Fruit fly (Drosophila melanogaster) whole organism, wandering third instar larva: ENCODE measurements around the gene Mitf.

Source experiments
- Abd-B ChIP-seq: fragments of >200 bp; optimal IDR thresholded peaks from 2 replicates; lab custom pipeline; 2017; ENCODE audit warnings: missing biosample characterization, missing genetic modification characterization
- CG9705 ChIP-seq: fragments of 200-800 bp; sonication (Bioruptor generic); optimal IDR thresholded peaks from 2 replicates; lab custom pipeline; 2018; ENCODE audit warnings: missing biosample characterization, mild to moderate bottlenecking, missing genetic modification characterization
- Dfd ChIP-seq: fragments of >200 bp; optimal IDR thresholded peaks from 2 replicates; lab custom pipeline; 2017; ENCODE audit warnings: missing biosample characterization, missing genetic modification characterization
- Dif ChIP-seq: fragments of 200-275, 200-300 bp; sonication (Bioruptor generic); optimal IDR thresholded peaks from 2 replicates; lab custom pipeline; 2018; ENCODE audit warnings: missing biosample characterization, missing genetic modification characterization; ENCODE audit not compliant: partially characterized antibody
- GATAd ChIP-seq: sonication (Bioruptor generic); optimal IDR thresholded peaks from 2 replicates; lab custom pipeline; 2016; ENCODE audit warnings: missing biosample characterization, missing genetic modification characterization
- Hnf4 ChIP-seq: fragments of 200-800 bp; sonication (Bioruptor generic); optimal IDR thresholded peaks from 2 replicates; lab custom pipeline; 2016; ENCODE audit warnings: missing biosample characterization, mild to moderate bottlenecking, missing genetic modification characterization
- Hr78 ChIP-seq: fragments of >200 bp; optimal IDR thresholded peaks from 2 replicates; lab custom pipeline; 2017; ENCODE audit warnings: missing biosample characterization, missing genetic modification characterization
- Hr83 ChIP-seq: fragments of 200-300 bp; sonication (Bioruptor generic); optimal IDR thresholded peaks from 2 replicates; lab custom pipeline; 2016; ENCODE audit warnings: missing biosample characterization, mild to moderate bottlenecking, missing genetic modification characterization, moderate library complexity; ENCODE audit not compliant: poor library complexity, severe bottlenecking
- Jra ChIP-seq: sonication (Bioruptor generic); optimal IDR thresholded peaks from 2 replicates; lab custom pipeline; 2016; ENCODE audit warnings: missing biosample characterization, missing genetic modification characterization
- Mio ChIP-seq: sonication (Bioruptor generic); optimal IDR thresholded peaks from 2 replicates; lab custom pipeline; 2016; ENCODE audit warnings: missing biosample characterization, missing genetic modification characterization
- Myc ChIP-seq: fragments of >200 bp; optimal IDR thresholded peaks from 2 replicates; lab custom pipeline; 2017
- N ChIP-seq: fragments of >200 bp; optimal IDR thresholded peaks from 2 replicates; lab custom pipeline; 2018; ENCODE audit warnings: missing biosample characterization, missing external identifiers, missing genetic modification characterization
- Rel ChIP-seq, 2 experiments: fragments of 200-800 bp; sonication (Bioruptor generic) in 1 of 2; optimal IDR thresholded peaks; 2 replicates in 1 of 2; 3 replicates in 1 of 2; lab custom pipeline; 2016 to 2019; ENCODE audit warnings: mild to moderate bottlenecking in 2 of 2, missing biosample characterization in 2 of 2, missing genetic modification characterization in 2 of 2, moderate library complexity in 1 of 2
- br ChIP-seq: fragments of 200-800 bp; sonication (Bioruptor generic); optimal IDR thresholded peaks from 2 replicates; lab custom pipeline; 2016; ENCODE audit warnings: missing biosample characterization, missing genetic modification characterization
- dmrt93B ChIP-seq: fragments of 200-800 bp; sonication (Bioruptor generic); optimal IDR thresholded peaks from 2 replicates; lab custom pipeline; 2018; ENCODE audit warnings: missing biosample characterization, mild to moderate bottlenecking, missing genetic modification characterization
- fru ChIP-seq: fragments of 200-800 bp; sonication (Bioruptor generic); optimal IDR thresholded peaks from 3 replicates; lab custom pipeline; 2016; ENCODE audit warnings: missing biosample characterization, mild to moderate bottlenecking, missing genetic modification characterization
- h ChIP-seq: fragments of 200-800 bp; sonication (Bioruptor generic); optimal IDR thresholded peaks from 3 replicates; lab custom pipeline; 2016; ENCODE audit warnings: missing biosample characterization, mild to moderate bottlenecking, missing genetic modification characterization
- jim ChIP-seq: fragments of 175-275, 200-325 bp; sonication (Bioruptor generic); optimal IDR thresholded peaks from 2 replicates; lab custom pipeline; 2016; ENCODE audit warnings: missing biosample characterization, mild to moderate bottlenecking, missing genetic modification characterization
- pan ChIP-seq: fragments of >200 bp; optimal IDR thresholded peaks from 2 replicates; lab custom pipeline; 2017
- psq ChIP-seq: fragments of 200-800 bp; sonication (Bioruptor generic); optimal IDR thresholded peaks from 3 replicates; lab custom pipeline; 2017; ENCODE audit warnings: missing biosample characterization, mild to moderate bottlenecking, missing genetic modification characterization, moderate library complexity
- rgr ChIP-seq: fragments of 200-800 bp; sonication (Bioruptor generic); optimal IDR thresholded peaks from 3 replicates; lab custom pipeline; 2016; ENCODE audit warnings: missing biosample characterization, mild to moderate bottlenecking, missing genetic modification characterization
- sage ChIP-seq: fragments of 200-800 bp; sonication (Bioruptor generic); optimal IDR thresholded peaks from 2 replicates; lab custom pipeline; 2016; ENCODE audit warnings: missing biosample characterization, mild to moderate bottlenecking, missing genetic modification characterization
- tai ChIP-seq: sonication (Bioruptor generic); optimal IDR thresholded peaks from 2 replicates; lab custom pipeline; 2016; ENCODE audit warnings: missing biosample characterization, missing genetic modification characterization
- usp ChIP-seq: fragments of >200 bp; optimal IDR thresholded peaks from 2 replicates; lab custom pipeline; 2017; ENCODE audit warnings: missing biosample characterization, missing genetic modification characterization
- woc ChIP-seq: sonication (Bioruptor generic); optimal IDR thresholded peaks from 2 replicates; lab custom pipeline; 2016; ENCODE audit warnings: missing biosample characterization, mild to moderate bottlenecking, missing genetic modification characterization

The Mitf gene

dm6 chr4:1238252-1238651 lies 39.6 kb downstream of the Mitf start:
- TF ChIP-seq h (GFP tag; lab: Kevin White, UChicago) (no peak), psq (GFP tag; lab: Kevin White, UChicago) (no peak), Abd-B (GFP tag; lab: Kevin White, UChicago) (no peak), br (GFP tag; lab: Kevin White, UChicago) (no peak), Hr83 (no peak), tai (GFP tag; lab: Kevin White, UChicago) (no peak), jim (no peak), pan (lab: Kevin White, UChicago) (no peak), Dif (GFP tag; lab: Kevin White, UChicago) (no peak), sage (GFP tag; lab: Kevin White, UChicago) (no peak)

- TF ChIP-seq Hnf4 (GFP tag; lab: Kevin White, UChicago) (no peak), sage (GFP tag; lab: Kevin White, UChicago) (no peak), Hr83 (no peak), Myc (lab: Kevin White, UChicago) (no peak), br (GFP tag; lab: Kevin White, UChicago) (no peak), jim (no peak), Dif (GFP tag; lab: Kevin White, UChicago) (no peak), Rel (GFP tag; optimal IDR thresholded peaks at IDR 0.05; lab: Kevin White, UChicago) (no peak), Rel (tag; optimal IDR thresholded peaks at IDR 0.05; lab: Kevin White, UChicago) (no peak)
These were observed 52.3 kb downstream of the Mitf start for dm6 chr4:1250978-1251377.

- peak; percentile 55 for TF ChIP-seq Dfd
These were observed 58.5 kb downstream of the Mitf start for dm6 chr4:1257071-1257698.

DNA sequence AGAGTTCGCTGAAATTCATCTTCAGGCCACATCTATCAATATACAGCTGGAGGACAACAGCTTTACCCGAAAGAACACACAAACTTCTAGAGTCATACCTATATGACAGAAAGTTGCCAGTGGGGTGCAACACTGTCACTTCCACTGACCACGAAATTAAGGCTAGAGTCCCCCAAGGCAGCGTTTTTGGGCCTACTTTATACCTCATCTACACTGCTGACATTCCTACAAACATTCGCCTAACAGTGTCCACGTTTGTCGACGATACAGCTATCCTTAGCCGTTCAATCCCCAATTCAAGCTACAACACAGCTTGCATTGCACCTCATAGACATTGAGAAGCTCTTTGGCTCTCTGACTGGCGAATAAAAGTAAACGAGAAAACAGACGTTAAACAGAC lies 61.7 kb downstream of the Mitf start:
- TF ChIP-seq jim, result no peak
- TF ChIP-seq CG9705, result no peak
- no peak for TF ChIP-seq Hr78 (GFP tag; lab: Kevin White, UChicago)
- no peak for TF ChIP-seq Mio
- no peak for TF ChIP-seq usp (GFP tag; lab: Kevin White, UChicago)
- no peak for TF ChIP-seq woc
- no peak for TF ChIP-seq tai (GFP tag; lab: Kevin White, UChicago)
- no peak for TF ChIP-seq Hnf4 (GFP tag; lab: Kevin White, UChicago)
- no peak for TF ChIP-seq N (GFP tag; lab: Kevin White, UChicago)
- no peak for TF ChIP-seq Dif (GFP tag; lab: Kevin White, UChicago)
- no peak for TF ChIP-seq fru (GFP tag; lab: Kevin White, UChicago)
- no peak for TF ChIP-seq rgr (GFP tag; lab: Kevin White, UChicago)
- no peak for TF ChIP-seq Jra
- no peak for TF ChIP-seq GATAd (GFP tag; lab: Kevin White, UChicago)
- TF ChIP-seq dmrt93B (GFP tag; lab: Kevin White, UChicago), result no peak

- peak; percentile 80 for TF ChIP-seq Dfd
These were observed 69.6 kb downstream of the Mitf start for dm6 chr4:1268262-1268661.
